Worm (Caenorhabditis elegans): ENCODE measurements around the gene Y7A5A.3.

DNA sequence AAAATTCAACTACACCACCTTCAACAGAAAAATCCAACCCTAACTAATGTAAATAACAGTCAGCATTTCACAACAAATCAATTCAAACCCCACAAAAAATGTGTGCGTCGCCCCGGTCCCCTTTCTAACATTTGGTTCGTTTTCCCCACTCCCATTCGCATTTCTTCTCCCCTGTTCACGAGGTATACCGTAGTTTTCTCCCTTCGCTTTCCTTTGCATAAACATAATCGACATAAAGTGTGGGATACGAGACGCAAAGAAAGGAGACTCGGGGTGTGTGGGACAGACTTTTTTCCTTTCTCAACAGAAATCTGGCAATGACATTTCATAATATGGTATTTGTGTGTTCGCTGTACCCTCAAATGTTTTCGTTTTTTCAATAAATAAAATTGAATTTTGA, 26.9 kb upstream of the Y7A5A.3 start:
- TF ChIP-seq ztf-29 (GFP tag; IDR thresholded peaks at IDR 0.05): no peak
- no peak for TF ChIP-seq ref-1 (GFP tag; conservative IDR thresholded peaks at IDR 0.05)
- TF ChIP-seq tab-1 (GFP tag; IDR thresholded peaks at IDR 0.05): no peak
- no peak for TF ChIP-seq ztf-23 (GFP tag; IDR thresholded peaks at IDR 0.05)
